Worm (Caenorhabditis elegans) whole organism, L4 larva: ENCODE results near the gene srsx-37.

Experiments
- D1046.2 ChIP-seq: fragments of 200-800 bp; sonication (Bioruptor generic); IDR thresholded peaks from 2 replicates; pipeline ENCODE4 v1.3.6; 2022; ENCODE audit warnings: missing genetic modification characterization, missing compliant biosample characterization
- R02D3.7 ChIP-seq: fragments of 150-350 bp; sonication (generic microtip); optimal IDR thresholded peaks from 3 replicates; lab custom pipeline; 2014; ENCODE audit warnings: missing biosample characterization, missing genetic modification characterization
- Y5F2A.4 ChIP-seq: fragments of 200-800 bp; sonication (Bioruptor generic); optimal IDR thresholded peaks from 2 replicates; lab custom pipeline; 2018; ENCODE audit warnings: mild to moderate bottlenecking, missing genetic modification characterization, missing compliant biosample characterization
- ZK546.5 ChIP-seq, 2 experiments: sonication (generic microtip); optimal IDR thresholded peaks; 2 replicates each; lab custom pipeline; 2017; ENCODE audit warnings: missing biosample characterization in 2 of 2, missing genetic modification characterization in 2 of 2
- aha-1 ChIP-seq: fragments of 150-350 bp; peaks from one replicate; lab custom pipeline; 2014; ENCODE audit warnings: missing biosample characterization, missing genetic modification characterization
- ama-1 ChIP-seq: fragments of 150-350 bp; optimal IDR thresholded peaks from 2 replicates; lab custom pipeline; 2014; ENCODE audit warnings: inconsistent platforms, mixed read lengths
- attf-4 ChIP-seq: sonication (generic microtip); optimal IDR thresholded peaks from 3 replicates; lab custom pipeline; 2017; ENCODE audit warnings: missing biosample characterization, missing genetic modification characterization
- ceh-44 ChIP-seq: fragments of 200-800 bp; sonication (Bioruptor generic); IDR thresholded peaks from 2 replicates; pipeline ENCODE4 v1.3.6; 2022; ENCODE audit warnings: missing genetic modification reagents, missing genetic modification characterization, missing compliant biosample characterization
- ceh-62 ChIP-seq: sonication (generic microtip); optimal IDR thresholded peaks from 2 replicates; lab custom pipeline; 2017; ENCODE audit warnings: missing biosample characterization, missing genetic modification characterization
- ceh-82 ChIP-seq: sonication (generic microtip); optimal IDR thresholded peaks from 2 replicates; lab custom pipeline; 2017; ENCODE audit warnings: missing biosample characterization, missing genetic modification characterization
- daf-16 ChIP-seq, 3 experiments: sonication (generic microtip); optimal IDR thresholded peaks; 2 replicates each; lab custom pipeline; 2016 to 2017; ENCODE audit warnings: missing genetic modification characterization in 3 of 3, missing genetic modification reagents in 3 of 3, mild to moderate bottlenecking in 2 of 3, missing compliant biosample characterization in 2 of 3, missing biosample characterization in 1 of 3, moderate library complexity in 1 of 3
- daf-8 ChIP-seq: fragments of 200-800 bp; sonication (Bioruptor generic); IDR thresholded peaks from 2 replicates; pipeline ENCODE4 v1.3.6; 2022; ENCODE audit warnings: missing genetic modification characterization, missing compliant biosample characterization
- dpl-1 ChIP-seq: fragments of 150-350 bp; optimal IDR thresholded peaks from 2 replicates; lab custom pipeline; 2014; ENCODE audit warnings: missing biosample characterization, missing genetic modification reagents, missing genetic modification characterization
- duxl-1 ChIP-seq: sonication (generic microtip); optimal IDR thresholded peaks from 2 replicates; lab custom pipeline; 2016; ENCODE audit warnings: mild to moderate bottlenecking, missing genetic modification characterization, moderate library complexity, missing compliant biosample characterization; ENCODE audit not compliant: poor library complexity
- fos-1 ChIP-seq: fragments of 150-350 bp; optimal IDR thresholded peaks from 2 replicates; lab custom pipeline; 2014; ENCODE audit warnings: missing biosample characterization, missing genetic modification characterization
- gei-8 ChIP-seq: fragments of 200-800 bp; sonication (Bioruptor generic); optimal IDR thresholded peaks from 2 replicates; lab custom pipeline; 2018; ENCODE audit warnings: mild to moderate bottlenecking, missing genetic modification characterization, missing compliant biosample characterization
- hif-1 ChIP-seq, 2 experiments: sonication (generic microtip); optimal IDR thresholded peaks; 2 replicates each; lab custom pipeline; 2016 to 2017; ENCODE audit warnings: missing compliant biosample characterization in 2 of 2, missing genetic modification characterization in 2 of 2, missing genetic modification reagents in 2 of 2, missing genotype in 2 of 2, mild to moderate bottlenecking in 1 of 2
- hlh-11 ChIP-seq: fragments of 200-800 bp; sonication (Bioruptor generic); optimal IDR thresholded peaks from 2 replicates; lab custom pipeline; 2018; ENCODE audit warnings: mild to moderate bottlenecking, missing genetic modification characterization, missing compliant biosample characterization
- jun-1 ChIP-seq: fragments of 150-350 bp; optimal IDR thresholded peaks from 2 replicates; lab custom pipeline; 2014; ENCODE audit warnings: missing biosample characterization, missing genetic modification reagents, missing genetic modification characterization
- lin-38 ChIP-seq: fragments of 200-800 bp; sonication (Bioruptor generic); IDR thresholded peaks from 2 replicates; pipeline ENCODE4 v1.3.6; 2022; ENCODE audit warnings: missing genetic modification reagents, missing genetic modification characterization, missing compliant biosample characterization
- lsy-2 ChIP-seq, 2 experiments: fragments of 150-350 bp in 1 of 2; sonication (generic microtip) in 1 of 2; optimal IDR thresholded peaks; 2 replicates each; lab custom pipeline; 2014 to 2017; ENCODE audit warnings: missing biosample characterization in 2 of 2, missing genetic modification characterization in 2 of 2
- mdl-1 ChIP-seq, 2 experiments: fragments of 150-350 bp in 1 of 2; sonication (generic microtip) in 1 of 2; optimal IDR thresholded peaks; 2 replicates each; lab custom pipeline; 2014 to 2017; ENCODE audit warnings: missing biosample characterization in 2 of 2, missing genetic modification characterization in 2 of 2
- mxl-3 ChIP-seq: fragments of 200-800 bp; sonication (Bioruptor generic); optimal IDR thresholded peaks from 2 replicates; lab custom pipeline; 2018; ENCODE audit warnings: mild to moderate bottlenecking, missing genetic modification characterization, missing compliant biosample characterization
- nhr-11 ChIP-seq: fragments of 150-350 bp; optimal IDR thresholded peaks from 2 replicates; lab custom pipeline; 2014; ENCODE audit warnings: missing biosample characterization, missing genetic modification characterization
- nhr-111 ChIP-seq: fragments of 200-800 bp; sonication (Bioruptor generic); optimal IDR thresholded peaks from 2 replicates; lab custom pipeline; 2018; ENCODE audit warnings: mild to moderate bottlenecking, missing genetic modification characterization, missing compliant biosample characterization
- nhr-28 ChIP-seq: fragments of 150-350 bp; optimal IDR thresholded peaks from 2 replicates; lab custom pipeline; 2014; ENCODE audit warnings: missing biosample characterization, missing genetic modification characterization
- nhr-48 ChIP-seq: sonication (generic microtip); optimal IDR thresholded peaks from 2 replicates; lab custom pipeline; 2016; ENCODE audit warnings: mild to moderate bottlenecking, missing genetic modification characterization, missing compliant biosample characterization
- pqm-1 ChIP-seq: sonication (generic microtip); optimal IDR thresholded peaks from 2 replicates; lab custom pipeline; 2017; ENCODE audit warnings: missing biosample characterization, missing genetic modification characterization
- rbr-2 ChIP-seq: sonication (generic microtip); optimal IDR thresholded peaks from 2 replicates; lab custom pipeline; 2016; ENCODE audit warnings: missing genotype, missing genetic modification characterization, missing compliant biosample characterization
- saeg-2 ChIP-seq: fragments of 200-800 bp; sonication (Bioruptor generic); IDR thresholded peaks from 2 replicates; pipeline ENCODE4 v1.3.6; 2022; ENCODE audit warnings: missing genetic modification reagents, missing genetic modification characterization, missing compliant biosample characterization
- unc-39 ChIP-seq: sonication (generic microtip); optimal IDR thresholded peaks from 2 replicates; lab custom pipeline; 2017; ENCODE audit warnings: missing biosample characterization, missing genetic modification characterization
- unc-62 ChIP-seq, 3 experiments: fragments of 150-350 bp in 1 of 3; sonication (generic microtip); optimal IDR thresholded peaks in 2 of 3; peaks in 1 of 3; 1 replicate in 1 of 3; 2 replicates in 2 of 3; lab custom pipeline; 2014 to 2017; ENCODE audit warnings: missing biosample characterization in 3 of 3, missing genetic modification characterization in 3 of 3, missing genetic modification reagents in 3 of 3, missing genotype in 1 of 3
- vab-7 ChIP-seq: fragments of 200-800 bp; sonication (Bioruptor generic); IDR thresholded peaks from 2 replicates; pipeline ENCODE4 v1.3.6; 2022; ENCODE audit warnings: missing genetic modification reagents, missing genetic modification characterization, missing compliant biosample characterization
- zip-2 ChIP-seq: fragments of 150-350 bp; optimal IDR thresholded peaks from 2 replicates; lab custom pipeline; 2014; ENCODE audit warnings: missing biosample characterization, missing genetic modification characterization

Gene srsx-37

ce11 chrV:15276915-15277314, 18.0 kb upstream of the srsx-37 start, which contains the start of gene srw-17:
srw-17 (minus strand) TSS chrV:15277015.
- TF ChIP-seq nhr-11 (peak; percentile 19), ceh-62 (no peak), duxl-1 (no peak), ceh-44 (GFP tag; lab: Robert Waterston, UW) (no peak), Y5F2A.4 (GFP tag; lab: Kevin White, UChicago) (no peak), zip-2 (no peak)

- TF ChIP-seq ZK546.5 (tag; optimal IDR thresholded peaks at IDR 0.05; lab: Kevin White, UChicago) (no peak), D1046.2 (GFP tag; lab: Robert Waterston, UW) (no peak)
These were observed 15.8 kb upstream of the srsx-37 start, which contains the start of gene srw-16 for ce11 chrV:15274757-15275156. srw-16 (minus strand) TSS chrV:15274857.

ce11 chrV:15272263-15272662, 13.3 kb upstream of the srsx-37 start, which contains the start of gene T10H4.4:
T10H4.4 (minus strand) TSS chrV:15272363.
- TF ChIP-seq vab-7 (GFP tag; lab: Robert Waterston, UW) (no peak), mxl-3 (GFP tag; lab: Kevin White, UChicago) (no peak), nhr-48 (no peak), aha-1 (tag; lab: Kevin White, UChicago) (peak; percentile 65), daf-8 (GFP tag; lab: Robert Waterston, UW) (no peak), saeg-2 (GFP tag; lab: Robert Waterston, UW) (no peak), hif-1 (tag; optimal IDR thresholded peaks at IDR 0.05; lab: Kevin White, UChicago) (no peak)

- TF ChIP-seq lsy-2 (tag; optimal IDR thresholded peaks at IDR 0.05; lab: Kevin White, UChicago) (no peak), unc-62 (GFP tag; optimal IDR thresholded peaks at IDR 0.05 in 1 of 2; lab: Kevin White, UChicago) (peak in 1 of 2 experiments; percentile 56), unc-62 (tag; optimal IDR thresholded peaks at IDR 0.05; lab: Kevin White, UChicago) (no peak), nhr-28 (tag; lab: Kevin White, UChicago) (no peak)
- TF ChIP-seq, all 104 proteins: peak for 1
These were observed 9.4 kb upstream of the srsx-37 start, which contains the start of gene srw-22 for ce11 chrV:15268302-15268701. srw-22 (plus strand) TSS chrV:15268602.

ce11 chrV:15267405-15267804, 8.5 kb upstream of the srsx-37 start, which contains the start of gene T10H4.13:
T10H4.13 (minus strand) TSS chrV:15267505.
- TF ChIP-seq gei-8 (no peak), hlh-11 (tag; lab: Kevin White, UChicago) (no peak), unc-39 (tag; lab: Kevin White, UChicago) (no peak), ceh-82 (no peak), ZK546.5 (tag; optimal IDR thresholded peaks at IDR 0.05; lab: Kevin White, UChicago) (no peak), fos-1 (tag; lab: Kevin White, UChicago) (no peak), dpl-1 (GFP tag; lab: Kevin White, UChicago) (no peak), pqm-1 (tag; lab: Kevin White, UChicago) (no peak), attf-4 (tag; lab: Kevin White, UChicago) (no peak), nhr-111 (GFP tag; lab: Kevin White, UChicago) (no peak), mdl-1 (tag; optimal IDR thresholded peaks at IDR 0.05; lab: Kevin White, UChicago) (no peak), R02D3.7 (no peak), zip-2 (no peak), saeg-2 (GFP tag; lab: Robert Waterston, UW) (no peak), jun-1 (no peak), rbr-2 (tag; lab: Kevin White, UChicago) (no peak), lin-38 (GFP tag; lab: Robert Waterston, UW) (no peak), ama-1 (lab: Kevin White, UChicago) (no peak), daf-16 (GFP tag; optimal IDR thresholded peaks at IDR 0.05; lab: Kevin White, UChicago) (no peak), daf-16 (tag; optimal IDR thresholded peaks at IDR 0.05; lab: Kevin White, UChicago) (no peak)
